Worm (Caenorhabditis elegans): ENCODE results near the gene fbxb-10.
"Not testable (repeated sequence)": the region's sequence is repeated elsewhere in the genome, so short reads cannot be mapped to it uniquely, and the experiment has no call there.

DNA sequence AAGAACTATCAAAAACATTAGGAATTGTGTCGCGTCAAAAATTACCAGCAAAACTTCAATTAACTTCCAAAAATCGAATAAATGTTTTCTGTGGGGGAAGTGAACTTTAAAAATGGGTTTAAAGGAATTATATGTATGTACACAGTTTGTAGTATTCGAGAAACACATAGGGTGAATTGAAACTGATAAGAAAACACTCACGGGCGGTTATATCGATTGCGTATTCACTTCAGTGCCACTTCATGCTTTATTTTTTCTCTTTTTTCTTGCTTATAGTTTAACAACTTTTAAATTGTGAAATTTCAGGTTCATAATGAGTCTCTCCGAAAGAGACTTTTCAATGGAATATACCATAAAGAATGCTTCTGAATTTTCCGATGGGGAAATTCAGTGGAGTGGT lies 43.0 kb downstream of the fbxb-10 start, which contains the start of gene F36H5.14:
- TF ChIP-seq dao-5, him-1 (tag; optimal IDR thresholded peaks at IDR 0.05): not testable (repeated sequence)

All from whole organism, L4/young adult.